Worm (Caenorhabditis elegans): Measurements from ENCODE around the gene irld-33.

Gene irld-33

DNA sequence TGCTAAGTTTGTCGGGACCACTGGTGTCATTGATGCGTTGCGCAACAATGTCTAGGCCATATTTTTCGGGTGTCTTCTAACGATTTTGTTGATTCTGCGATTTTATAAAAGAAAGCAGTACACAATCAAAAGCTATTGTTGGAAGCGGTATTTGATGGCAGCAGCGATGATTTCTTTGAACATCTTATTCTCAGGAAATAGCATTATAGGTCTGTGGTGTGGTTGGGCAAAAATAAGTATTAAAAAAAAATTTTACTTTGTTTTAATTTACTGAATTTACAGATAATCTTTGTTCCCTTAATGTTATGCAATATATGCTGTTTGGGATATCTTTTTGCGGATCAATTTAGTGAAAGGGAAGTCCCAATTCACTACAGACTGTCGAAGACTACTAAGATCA, 18.2 kb downstream of the irld-33 start, which contains the start of gene F36H5.10:
F36H5.10 (plus strand) TSS at position 301 of the 400 bp plus-strand sequence.
- TF ChIP-seq lsy-2 (tag; optimal IDR thresholded peaks at IDR 0.05): no peak
- no peak for TF ChIP-seq pax-3 (tag; optimal IDR thresholded peaks at IDR 0.05)
- TF ChIP-seq unc-30 (tag; optimal IDR thresholded peaks at IDR 0.05): no peak
- TF ChIP-seq ceh-8 (GFP tag; optimal IDR thresholded peaks at IDR 0.05): no peak
- TF ChIP-seq C16A3.4 (tag; optimal IDR thresholded peaks at IDR 0.05): no peak
- TF ChIP-seq efl-1 (optimal IDR thresholded peaks at IDR 0.05): no peak
- no peak for TF ChIP-seq efl-1 (GFP tag; optimal IDR thresholded peaks at IDR 0.05 in 1 of 2)
- no peak for TF ChIP-seq sptf-1 (tag; optimal IDR thresholded peaks at IDR 0.05)
- TF ChIP-seq fkh-4 (tag; optimal IDR thresholded peaks at IDR 0.05; ENCODE audit: borderline replicate concordance): no peak
- no peak for TF ChIP-seq ama-1 (optimal IDR thresholded peaks at IDR 0.05)
- no peak for TF ChIP-seq snu-23 (GFP tag; optimal IDR thresholded peaks at IDR 0.05)
- TF ChIP-seq skn-1 (tag; optimal IDR thresholded peaks at IDR 0.05): no peak
- TF ChIP-seq nhr-85 (tag): no peak
- TF ChIP-seq lin-15B (tag; optimal IDR thresholded peaks at IDR 0.05): no peak
- no peak for TF ChIP-seq C04F5.9 (tag; optimal IDR thresholded peaks at IDR 0.05)
- no peak for TF ChIP-seq ceh-82 (tag; optimal IDR thresholded peaks at IDR 0.05)
- no peak for TF ChIP-seq sup-37 (GFP tag; optimal IDR thresholded peaks at IDR 0.05)
- no peak for TF ChIP-seq nhr-11 (tag; optimal IDR thresholded peaks at IDR 0.05)
- no peak for TF ChIP-seq unc-130 (tag; optimal IDR thresholded peaks at IDR 0.05)
- TF ChIP-seq fkh-10 (GFP tag; optimal IDR thresholded peaks at IDR 0.05): no peak

DNA sequence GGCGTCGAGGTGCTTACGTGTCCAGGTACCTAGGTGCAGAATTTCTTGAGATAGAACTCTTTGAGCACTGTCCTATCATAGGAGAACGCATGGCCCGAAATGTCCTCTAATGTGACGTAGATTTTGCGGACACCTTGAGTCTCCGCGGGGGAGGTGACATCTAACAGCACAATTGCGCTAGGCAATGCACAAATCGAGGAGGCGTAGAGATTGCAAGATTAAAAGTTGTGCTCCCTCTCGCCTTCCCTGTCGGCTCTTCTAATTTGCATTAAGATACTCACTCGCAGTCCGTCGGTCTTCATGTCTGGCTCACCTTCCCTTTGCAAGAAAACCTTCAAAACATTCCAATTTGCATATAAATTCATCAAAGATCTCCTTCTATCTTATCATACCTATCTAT, 20.8 kb downstream of the irld-33 start, which contains the start of gene F36H5.18:
F36H5.18 (plus strand) TSS at position 301 of the 400 bp plus-strand sequence.
- TF ChIP-seq zag-1 (tag; optimal IDR thresholded peaks at IDR 0.05): no peak
- TF ChIP-seq mab-9 (GFP tag; IDR thresholded peaks at IDR 0.05): no peak
- TF ChIP-seq snpc-4 (tag; optimal IDR thresholded peaks at IDR 0.05): no peak
- no peak for TF ChIP-seq unc-86 (tag; optimal IDR thresholded peaks at IDR 0.05)
- no peak for TF ChIP-seq xbp-1 (tag; optimal IDR thresholded peaks at IDR 0.05)
- no peak for TF ChIP-seq aly-2 (tag; optimal IDR thresholded peaks at IDR 0.05)
- TF ChIP-seq aha-1 (tag; optimal IDR thresholded peaks at IDR 0.05): no peak
- no peak for TF ChIP-seq ceh-63 (GFP tag; optimal IDR thresholded peaks at IDR 0.05)
- no peak for TF ChIP-seq nhr-47 (tag; optimal IDR thresholded peaks at IDR 0.05)
- no peak for TF ChIP-seq blmp-1 (tag; optimal IDR thresholded peaks at IDR 0.05)
- TF ChIP-seq hlh-4 (tag; optimal IDR thresholded peaks at IDR 0.05): no peak
- TF ChIP-seq mdl-1 (tag; optimal IDR thresholded peaks at IDR 0.05): no peak
- TF ChIP-seq nhr-19 (GFP tag; conservative IDR thresholded peaks at IDR 0.05): no peak
- TF ChIP-seq unc-30 (tag; optimal IDR thresholded peaks at IDR 0.05): no peak
- TF ChIP-seq nhr-12 (tag; optimal IDR thresholded peaks at IDR 0.05): no peak
- no peak for TF ChIP-seq efl-1 (optimal IDR thresholded peaks at IDR 0.05)
- no peak for TF ChIP-seq efl-1 (GFP tag; optimal IDR thresholded peaks at IDR 0.05 in 1 of 2)

DNA sequence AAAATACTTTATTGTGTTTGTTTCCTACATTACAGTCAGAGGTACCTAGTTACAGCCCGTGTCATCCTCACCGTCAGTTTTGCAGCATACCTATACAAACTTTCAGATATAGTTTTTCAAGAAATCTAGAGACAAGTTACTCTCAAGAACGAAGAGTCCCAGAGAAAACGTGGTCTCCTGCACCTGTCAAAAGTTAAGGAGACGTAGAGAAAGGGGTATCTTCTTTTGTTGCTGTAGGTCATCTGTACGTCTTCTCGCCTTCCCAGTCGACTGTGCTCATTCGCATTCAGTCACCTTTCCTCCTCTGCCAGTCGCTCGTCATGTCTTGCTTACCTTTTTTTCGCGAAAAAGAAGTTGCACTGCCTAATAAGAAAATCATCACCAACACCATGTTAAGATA, 22.7 kb downstream of the irld-33 start, which contains the start of gene F36H5.4:
F36H5.4 (plus strand) TSS at position 301 of the 400 bp plus-strand sequence.
- no peak for TF ChIP-seq hlh-4 (tag; optimal IDR thresholded peaks at IDR 0.05)
- TF ChIP-seq ceh-88 (GFP tag; IDR thresholded peaks at IDR 0.05): no peak
- no peak for TF ChIP-seq dpl-1 (GFP tag; optimal IDR thresholded peaks at IDR 0.05)
- TF ChIP-seq lsy-2 (tag; optimal IDR thresholded peaks at IDR 0.05): no peak
- TF ChIP-seq lin-39 (tag; optimal IDR thresholded peaks at IDR 0.05): no peak
- no peak for TF ChIP-seq efl-3 (GFP tag; optimal IDR thresholded peaks at IDR 0.05)
- no peak for TF ChIP-seq alr-1 (tag; optimal IDR thresholded peaks at IDR 0.05; ENCODE audit: borderline replicate concordance)
- TF ChIP-seq aha-1 (tag; optimal IDR thresholded peaks at IDR 0.05): no peak
- TF ChIP-seq F16B12.6 (tag; optimal IDR thresholded peaks at IDR 0.05): no peak
- TF ChIP-seq unc-62 (GFP tag; optimal IDR thresholded peaks at IDR 0.05): no peak
- TF ChIP-seq fos-1 (tag; optimal IDR thresholded peaks at IDR 0.05): no peak
- TF ChIP-seq sup-37 (GFP tag; optimal IDR thresholded peaks at IDR 0.05): no peak
- no peak for TF ChIP-seq ceh-90 (tag; optimal IDR thresholded peaks at IDR 0.05)
- TF ChIP-seq fkh-10 (GFP tag; optimal IDR thresholded peaks at IDR 0.05): no peak
